Worm (Caenorhabditis elegans) whole organism, late embryonic: ENCODE results near the gene D1086.12.

ENCODE experiments used
- C38D4.7 ChIP-seq: fragments of 200-800 bp; sonication (Bioruptor generic); optimal IDR thresholded peaks from 2 replicates; lab custom pipeline; 2018; ENCODE audit warnings: mild to moderate bottlenecking, missing genetic modification characterization, moderate library complexity, missing compliant biosample characterization
- ama-1 ChIP-seq: fragments of 150-350 bp; optimal IDR thresholded peaks from 2 replicates; lab custom pipeline; 2014
- ceh-6 ChIP-seq: fragments of 200-800 bp; sonication (Bioruptor generic); optimal IDR thresholded peaks from 2 replicates; lab custom pipeline; 2018; ENCODE audit warnings: mild to moderate bottlenecking, missing genetic modification characterization, missing compliant biosample characterization
- hlh-30 ChIP-seq: sonication (generic microtip); optimal IDR thresholded peaks from 2 replicates; lab custom pipeline; 2017; ENCODE audit warnings: antibody characterized with exemption, missing genetic modification characterization, missing compliant biosample characterization; ENCODE audit not compliant: insufficient read depth
- nfya-1 ChIP-seq: sonication (generic microtip); optimal IDR thresholded peaks from 2 replicates; lab custom pipeline; 2017; ENCODE audit warnings: missing genetic modification characterization, mild to moderate bottlenecking, missing compliant biosample characterization, antibody characterized with exemption, moderate library complexity
- pha-2 ChIP-seq: sonication (generic microtip); optimal IDR thresholded peaks from 2 replicates; lab custom pipeline; 2017; ENCODE audit warnings: mild to moderate bottlenecking, missing genetic modification characterization, missing compliant biosample characterization
- pqm-1 ChIP-seq: sonication (generic microtip); optimal IDR thresholded peaks from 2 replicates; lab custom pipeline; 2016; ENCODE audit warnings: missing genetic modification characterization, missing compliant biosample characterization
- syd-9 ChIP-seq: sonication (generic microtip); optimal IDR thresholded peaks from 2 replicates; lab custom pipeline; 2016; ENCODE audit warnings: mild to moderate bottlenecking, missing genetic modification characterization, moderate library complexity, missing compliant biosample characterization
- ttx-3 ChIP-seq: sonication (generic microtip); optimal IDR thresholded peaks from 2 replicates; lab custom pipeline; 2016; ENCODE audit warnings: missing genetic modification reagents, missing genetic modification characterization, missing compliant biosample characterization
- unc-42 ChIP-seq: sonication (generic microtip); optimal IDR thresholded peaks from 2 replicates; lab custom pipeline; 2016; ENCODE audit warnings: missing genotype, missing genetic modification characterization, missing compliant biosample characterization

ce11 chrV:14085589-14085988 is 15.4 kb upstream of the D1086.12 start, which contains the start of gene D1086.18:
- TF ChIP-seq C38D4.7 (GFP tag; lab: Kevin White, UChicago) (no peak), ceh-6 (GFP tag; lab: Kevin White, UChicago) (no peak), hlh-30 (tag; lab: Kevin White, UChicago) (no peak), nfya-1 (tag; lab: Kevin White, UChicago) (no peak), pha-2 (tag; lab: Kevin White, UChicago) (no peak), pqm-1 (tag; lab: Kevin White, UChicago) (no peak), syd-9 (tag; lab: Kevin White, UChicago) (no peak), ama-1 (lab: Kevin White, UChicago) (no peak), ttx-3 (no peak), unc-42 (tag; lab: Kevin White, UChicago) (no peak)
